Worm (Caenorhabditis elegans) whole organism, L2 larva: ENCODE results near the gene K11H3.2.

Experiments used
- F13H6.1 ChIP-seq: sonication (generic microtip); optimal IDR thresholded peaks from 2 replicates; lab custom pipeline; 2016; ENCODE audit warnings: missing genetic modification characterization, missing compliant biosample characterization
- ama-1 ChIP-seq: fragments of 150-350 bp; optimal IDR thresholded peaks from 2 replicates; lab custom pipeline; 2018; ENCODE audit warnings: inconsistent platforms
- ceh-82 ChIP-seq: fragments of 150-350 bp; optimal IDR thresholded peaks from 2 replicates; lab custom pipeline; 2014; ENCODE audit warnings: missing biosample characterization, missing genetic modification characterization
- egl-27 ChIP-seq: sonication (generic microtip); optimal IDR thresholded peaks from 3 replicates; lab custom pipeline; 2017; ENCODE audit warnings: missing biosample characterization, missing genetic modification reagents, missing genetic modification characterization
- lin-39 ChIP-seq: fragments of 150-350 bp; optimal IDR thresholded peaks from 2 replicates; lab custom pipeline; 2014; ENCODE audit warnings: missing biosample characterization, missing genetic modification reagents, missing genetic modification characterization
- nhr-11 ChIP-seq: fragments of 150-350 bp; optimal IDR thresholded peaks from 2 replicates; lab custom pipeline; 2014; ENCODE audit warnings: missing biosample characterization, missing genetic modification characterization
- nhr-237 ChIP-seq: fragments of 150-350 bp; optimal IDR thresholded peaks from 2 replicates; lab custom pipeline; 2014; ENCODE audit warnings: missing biosample characterization, missing genetic modification characterization

ce11 chrIII:9817087-9817612 lies 29.0 kb upstream of the K11H3.2 start, which contains the start of gene cnx-1:
- TF ChIP-seq F13H6.1 (peak; percentile 1), ceh-82 (tag; lab: Kevin White, UChicago) (no peak), egl-27 (tag; lab: Kevin White, UChicago) (no peak), lin-39 (tag; lab: Kevin White, UChicago) (no peak), ama-1 (peak; percentile 31), nhr-237 (tag; lab: Kevin White, UChicago) (no peak), nhr-11 (tag; lab: Kevin White, UChicago) (no peak)
